Worm (Caenorhabditis elegans) whole organism, young adult: Measurements from ENCODE around the gene C55C3.4.
A peak's percentile ranks its signal among the peaks of the same experiment; 100 is the strongest.

Source experiments
- B0019.2 ChIP-seq: fragments of 200-800 bp; sonication (Bioruptor generic); conservative IDR thresholded peaks from 2 replicates; pipeline ENCODE4 v1.3.6; 2022; ENCODE audit warnings: missing genetic modification reagents, missing genetic modification characterization, missing compliant biosample characterization
- B0035.1 ChIP-seq: sonication (generic microtip); optimal IDR thresholded peaks from 2 replicates; lab custom pipeline; 2016; ENCODE audit warnings: missing genetic modification characterization, mild to moderate bottlenecking, missing compliant biosample characterization, missing genotype, missing genetic modification reagents
- F10E7.11 ChIP-seq: sonication (generic microtip); optimal IDR thresholded peaks from 2 replicates; lab custom pipeline; 2017; ENCODE audit warnings: mild to moderate bottlenecking, missing genetic modification characterization, moderate library complexity, missing compliant biosample characterization
- F33H1.4 ChIP-seq: fragments of 200-800 bp; sonication (Bioruptor generic); IDR thresholded peaks from 2 replicates; pipeline ENCODE4 v1.3.6; 2022; ENCODE audit warnings: missing genetic modification reagents, missing genetic modification characterization, missing compliant biosample characterization
- F37B4.10 ChIP-seq: fragments of 200-800 bp; sonication (Bioruptor generic); IDR thresholded peaks from 2 replicates; pipeline ENCODE4 v1.3.6; 2022; ENCODE audit warnings: missing genetic modification characterization, missing compliant biosample characterization
- F55B11.4 ChIP-seq: sonication (generic microtip); optimal IDR thresholded peaks from 2 replicates; lab custom pipeline; 2016; ENCODE audit warnings: missing compliant biosample characterization, missing genetic modification characterization, borderline replicate concordance; ENCODE audit not compliant: insufficient read depth
- F57C9.4 ChIP-seq: sonication (generic microtip); optimal IDR thresholded peaks from 2 replicates; lab custom pipeline; 2017; ENCODE audit warnings: mild to moderate bottlenecking, missing genetic modification characterization, missing compliant biosample characterization
- T07F8.4 ChIP-seq: sonication (generic microtip); optimal IDR thresholded peaks from 2 replicates; lab custom pipeline; 2016; ENCODE audit warnings: mild to moderate bottlenecking, missing genetic modification characterization, moderate library complexity, missing compliant biosample characterization
- Y53F4B.3 ChIP-seq: fragments of 200-800 bp; sonication (Bioruptor generic); IDR thresholded peaks from 2 replicates; pipeline ENCODE4 v1.3.6; 2022; ENCODE audit warnings: missing genetic modification reagents, missing genetic modification characterization, missing compliant biosample characterization
- Y53G8AR.9 ChIP-seq: fragments of 200-800 bp; sonication (Bioruptor generic); conservative IDR thresholded peaks from 2 replicates; pipeline ENCODE4 v1.3.6; 2022; ENCODE audit warnings: missing genetic modification reagents, missing genetic modification characterization, missing compliant biosample characterization
- Y67H2A.10 ChIP-seq: fragments of 200-800 bp; sonication (Bioruptor generic); conservative IDR thresholded peaks from 2 replicates; pipeline ENCODE4 v1.3.6; 2022; ENCODE audit warnings: missing genetic modification reagents, missing genetic modification characterization, missing compliant biosample characterization
- ZK185.1 ChIP-seq: sonication (generic microtip); optimal IDR thresholded peaks from 2 replicates; lab custom pipeline; 2016; ENCODE audit warnings: mild to moderate bottlenecking, missing genetic modification characterization, missing compliant biosample characterization; ENCODE audit not compliant: poor library complexity, severe bottlenecking
- ama-1 ChIP-seq, 3 experiments: fragments of 150-350 bp in 1 of 3; sonication (generic microtip) in 2 of 3; optimal IDR thresholded peaks; 2 replicates each; lab custom pipeline; 2014 to 2018; ENCODE audit warnings: missing biosample characterization in 2 of 3, missing genetic modification characterization in 2 of 3, missing genetic modification reagents in 2 of 3
- aptf-2 ChIP-seq: fragments of 200-800 bp; sonication (Bioruptor generic); conservative IDR thresholded peaks from 2 replicates; pipeline ENCODE4 v1.3.6; 2022; ENCODE audit warnings: missing genetic modification reagents, missing genetic modification characterization, missing compliant biosample characterization
- attf-3 ChIP-seq: fragments of 200-800 bp; sonication (Bioruptor generic); conservative IDR thresholded peaks from 2 replicates; pipeline ENCODE4 v1.3.6; 2022; ENCODE audit warnings: missing genetic modification reagents, missing genetic modification characterization, missing compliant biosample characterization
- bed-1 ChIP-seq: fragments of 200-800 bp; sonication (Bioruptor generic); IDR thresholded peaks from 2 replicates; pipeline ENCODE4 v1.3.6; 2022; ENCODE audit warnings: missing genetic modification reagents, missing genetic modification characterization, missing compliant biosample characterization
- bed-2 ChIP-seq: fragments of 200-800 bp; sonication (Bioruptor generic); IDR thresholded peaks from 2 replicates; pipeline ENCODE4 v1.3.6; 2022; ENCODE audit warnings: missing genetic modification reagents, missing genetic modification characterization, missing compliant biosample characterization
- ccch-3 ChIP-seq: fragments of 200-800 bp; sonication (Bioruptor generic); optimal IDR thresholded peaks from 2 replicates; lab custom pipeline; 2018; ENCODE audit warnings: mild to moderate bottlenecking, missing genetic modification characterization, missing compliant biosample characterization
- ceh-100 ChIP-seq: fragments of 200-800 bp; sonication (Bioruptor generic); IDR thresholded peaks from 2 replicates; pipeline ENCODE4 v1.3.6; 2022; ENCODE audit warnings: missing genetic modification reagents, missing genetic modification characterization, missing compliant biosample characterization
- ceh-40 ChIP-seq: fragments of 200-800 bp; sonication (Bioruptor generic); IDR thresholded peaks from 2 replicates; pipeline ENCODE4 v1.3.6; 2022; ENCODE audit warnings: missing genetic modification characterization, missing compliant biosample characterization
- ceh-58 ChIP-seq: fragments of 200-800 bp; sonication (Bioruptor generic); IDR thresholded peaks from 2 replicates; pipeline ENCODE4 v1.3.6; 2022; ENCODE audit warnings: missing genetic modification characterization, missing compliant biosample characterization
- ceh-79 ChIP-seq: sonication (generic microtip); optimal IDR thresholded peaks from 2 replicates; lab custom pipeline; 2017; ENCODE audit warnings: mild to moderate bottlenecking, missing genetic modification characterization, missing compliant biosample characterization
- chd-7 ChIP-seq: sonication (generic microtip); optimal IDR thresholded peaks from 2 replicates; lab custom pipeline; 2016; ENCODE audit warnings: mild to moderate bottlenecking, missing genetic modification characterization, moderate library complexity, missing compliant biosample characterization
- ekl-4 ChIP-seq: fragments of 200-800 bp; sonication (Bioruptor generic); IDR thresholded peaks from 2 replicates; pipeline ENCODE4 v1.3.6; 2022; ENCODE audit warnings: missing genetic modification reagents, missing genetic modification characterization, missing compliant biosample characterization
- ets-4 ChIP-seq: fragments of 200-800 bp; sonication (Bioruptor generic); optimal IDR thresholded peaks from 2 replicates; lab custom pipeline; 2018; ENCODE audit warnings: mild to moderate bottlenecking, missing genetic modification characterization, missing compliant biosample characterization
- gei-17 ChIP-seq: fragments of 200-800 bp; sonication (Bioruptor generic); optimal IDR thresholded peaks from 2 replicates; lab custom pipeline; 2018; ENCODE audit warnings: mild to moderate bottlenecking, missing genetic modification characterization, missing compliant biosample characterization
- hlh-26 ChIP-seq: fragments of 200-800 bp; sonication (Bioruptor generic); conservative IDR thresholded peaks from 2 replicates; pipeline ENCODE4 v1.3.6; 2022; ENCODE audit warnings: missing genetic modification reagents, missing genetic modification characterization, missing compliant biosample characterization
- hsf-1 ChIP-seq: fragments of 200-800 bp; sonication (Bioruptor generic); IDR thresholded peaks from 2 replicates; pipeline ENCODE4 v1.3.6; 2022; ENCODE audit warnings: missing genetic modification reagents, missing genetic modification characterization, missing compliant biosample characterization
- let-526 ChIP-seq: fragments of 200-800 bp; sonication (Bioruptor generic); IDR thresholded peaks from 2 replicates; pipeline ENCODE4 v1.3.6; 2022; ENCODE audit warnings: missing genetic modification reagents, missing genetic modification characterization, missing compliant biosample characterization
- lin-26 ChIP-seq: fragments of 200-800 bp; sonication (Bioruptor generic); IDR thresholded peaks from 2 replicates; pipeline ENCODE4 v1.3.6; 2022; ENCODE audit warnings: missing genetic modification reagents, missing genetic modification characterization, missing compliant biosample characterization
- lin-54 ChIP-seq: fragments of 200-800 bp; sonication (Bioruptor generic); optimal IDR thresholded peaks from 2 replicates; lab custom pipeline; 2018; ENCODE audit warnings: mild to moderate bottlenecking, missing genetic modification characterization, missing compliant biosample characterization
- lir-1 ChIP-seq: fragments of 200-800 bp; sonication (Bioruptor generic); conservative IDR thresholded peaks from 2 replicates; pipeline ENCODE4 v1.3.6; 2022; ENCODE audit warnings: missing genetic modification reagents, missing genetic modification characterization, missing compliant biosample characterization
- madf-10 ChIP-seq: sonication (generic microtip); optimal IDR thresholded peaks from 2 replicates; lab custom pipeline; 2016; ENCODE audit warnings: mild to moderate bottlenecking, missing genetic modification characterization, missing compliant biosample characterization
- madf-3 ChIP-seq: fragments of 200-800 bp; sonication (Bioruptor generic); IDR thresholded peaks from 2 replicates; pipeline ENCODE4 v1.3.6; 2022; ENCODE audit warnings: missing genetic modification reagents, missing genetic modification characterization, missing compliant biosample characterization
- madf-6 ChIP-seq: fragments of 200-800 bp; sonication (Bioruptor generic); IDR thresholded peaks from 2 replicates; pipeline ENCODE4 v1.3.6; 2022; ENCODE audit warnings: missing genetic modification reagents, missing genetic modification characterization, missing compliant biosample characterization
- mxl-1 ChIP-seq: sonication (generic microtip); optimal IDR thresholded peaks from 2 replicates; lab custom pipeline; 2016; ENCODE audit warnings: missing genetic modification characterization, missing compliant biosample characterization
- nfya-2 ChIP-seq: fragments of 200-800 bp; sonication (Bioruptor generic); IDR thresholded peaks from 2 replicates; pipeline ENCODE4 v1.3.6; 2022; ENCODE audit warnings: missing genetic modification reagents, missing genetic modification characterization, missing compliant biosample characterization
- nhr-90 ChIP-seq: sonication (generic microtip); optimal IDR thresholded peaks from 2 replicates; lab custom pipeline; 2016; ENCODE audit warnings: missing genotype, mild to moderate bottlenecking, missing genetic modification characterization, missing compliant biosample characterization
- rpc-1 ChIP-seq, 2 experiments: fragments of 150-350 bp in 1 of 2; sonication (generic microtip) in 1 of 2; optimal IDR thresholded peaks; 2 replicates each; lab custom pipeline; 2014 to 2018; ENCODE audit warnings: missing biosample characterization in 1 of 2, missing genetic modification characterization in 1 of 2, missing genetic modification reagents in 1 of 2, missing genotype in 1 of 2
- sdz-38 ChIP-seq: sonication (generic microtip); optimal IDR thresholded peaks from 2 replicates; lab custom pipeline; 2016; ENCODE audit warnings: missing genotype, missing genetic modification characterization, missing compliant biosample characterization
- sptf-2 ChIP-seq: fragments of 200-800 bp; sonication (Bioruptor generic); optimal IDR thresholded peaks from 2 replicates; lab custom pipeline; 2018; ENCODE audit warnings: mild to moderate bottlenecking, missing genetic modification characterization, missing compliant biosample characterization
- tlf-1 ChIP-seq: fragments of 200-800 bp; sonication (Bioruptor generic); optimal IDR thresholded peaks from 2 replicates; lab custom pipeline; 2018; ENCODE audit warnings: mild to moderate bottlenecking, missing genetic modification characterization, missing compliant biosample characterization
- unc-130 ChIP-seq: sonication (generic microtip); optimal IDR thresholded peaks from 2 replicates; lab custom pipeline; 2016; ENCODE audit warnings: missing genetic modification reagents, missing genetic modification characterization, missing compliant biosample characterization
- zfh-2 ChIP-seq: fragments of 200-800 bp; sonication (Bioruptor generic); conservative IDR thresholded peaks from 2 replicates; pipeline ENCODE4 v1.3.6; 2022; ENCODE audit warnings: missing genetic modification reagents, missing genetic modification characterization, missing compliant biosample characterization
- ztf-18 ChIP-seq: sonication (generic microtip); optimal IDR thresholded peaks from 2 replicates; lab custom pipeline; 2016; ENCODE audit warnings: missing genotype, mild to moderate bottlenecking, missing genetic modification characterization, missing compliant biosample characterization
- ztf-22 ChIP-seq: fragments of 200-800 bp; sonication (Bioruptor generic); optimal IDR thresholded peaks from 2 replicates; lab custom pipeline; 2018; ENCODE audit warnings: mild to moderate bottlenecking, missing genetic modification characterization, moderate library complexity, missing compliant biosample characterization
- ztf-3 ChIP-seq: fragments of 200-800 bp; sonication (Bioruptor generic); optimal IDR thresholded peaks from 2 replicates; lab custom pipeline; 2018; ENCODE audit warnings: mild to moderate bottlenecking, missing genetic modification characterization, missing compliant biosample characterization

Gene C55C3.4

DNA sequence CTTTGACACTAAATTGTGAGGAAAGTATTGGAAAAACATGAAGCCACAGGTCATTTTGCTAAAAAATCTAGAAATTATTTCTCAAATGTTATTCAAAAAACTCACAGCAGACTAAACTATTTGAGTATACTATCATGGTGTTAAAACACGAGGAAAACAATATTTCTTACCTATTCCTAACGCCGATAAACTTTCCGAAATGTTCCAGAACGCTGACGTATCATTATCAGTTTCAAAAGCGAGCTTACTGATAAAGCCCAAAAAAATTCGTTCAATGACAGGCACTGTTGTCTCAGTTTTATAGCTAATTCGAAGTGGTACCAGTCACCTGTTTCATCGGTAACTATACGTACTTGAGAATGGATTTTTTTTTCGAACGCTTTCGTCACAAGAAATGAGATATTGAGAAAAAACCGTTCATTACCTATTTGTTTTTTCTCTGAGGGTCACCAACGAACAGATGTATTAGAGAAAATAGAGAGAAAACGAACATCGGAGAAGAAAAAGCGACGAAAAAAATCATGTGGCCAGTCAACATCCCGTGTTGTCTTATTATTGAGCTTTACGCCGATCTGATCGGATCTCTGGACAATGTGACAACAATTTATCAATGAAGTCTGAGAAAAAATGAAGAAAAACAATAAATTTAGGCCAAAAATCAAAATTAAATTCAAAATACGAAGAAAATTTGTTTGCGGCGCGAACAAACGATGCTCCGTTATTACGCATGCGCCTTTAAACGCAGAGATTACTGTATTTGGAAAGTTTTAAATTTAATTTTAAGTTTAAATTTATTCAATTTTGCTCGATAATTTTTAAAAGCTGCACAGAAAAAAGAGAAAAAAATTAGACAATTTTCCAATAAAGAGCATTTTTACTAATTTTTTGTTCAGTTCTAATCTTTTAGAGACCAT lies 11.6 kb downstream of the C55C3.4 start (continued):
- TF ChIP-seq B0035.1 (tag; lab: Kevin White, UChicago) (no peak), unc-130 (GFP tag; lab: Kevin White, UChicago) (no peak), ccch-3 (GFP tag; lab: Kevin White, UChicago) (no peak), madf-6 (GFP tag; lab: Robert Waterston, UW) (peak; percentile 89), aptf-2 (GFP tag; lab: Robert Waterston, UW) (no peak), hlh-26 (no peak), lin-26 (GFP tag; lab: Robert Waterston, UW) (no peak), Y67H2A.10 (GFP tag; lab: Robert Waterston, UW) (no peak), ekl-4 (GFP tag; lab: Robert Waterston, UW) (no peak), Y53F4B.3 (no peak), bed-1 (GFP tag; lab: Robert Waterston, UW) (no peak), ceh-58 (GFP tag; lab: Robert Waterston, UW) (no peak), ztf-18 (tag; lab: Kevin White, UChicago) (no peak), tlf-1 (no peak), nfya-2 (no peak), ceh-79 (tag; lab: Kevin White, UChicago) (no peak), F55B11.4 (tag; lab: Kevin White, UChicago) (no peak), ceh-40 (GFP tag; lab: Robert Waterston, UW) (no peak), sdz-38 (tag; lab: Kevin White, UChicago) (no peak), nhr-90 (tag; lab: Kevin White, UChicago) (no peak), lir-1 (GFP tag; lab: Robert Waterston, UW) (no peak), sptf-2 (no peak), F33H1.4 (GFP tag; lab: Robert Waterston, UW) (peak; percentile 34; the same call in 1 of the 2 replicates), Y53G8AR.9 (GFP tag; lab: Robert Waterston, UW) (no peak), chd-7 (tag; lab: Kevin White, UChicago) (no peak), T07F8.4 (tag; lab: Kevin White, UChicago) (no peak), ztf-3 (no peak), ets-4 (GFP tag; lab: Kevin White, UChicago) (no peak), F57C9.4 (no peak), F10E7.11 (tag; lab: Kevin White, UChicago) (no peak), ztf-22 (GFP tag; lab: Kevin White, UChicago) (no peak), madf-3 (GFP tag; lab: Robert Waterston, UW) (no peak), ZK185.1 (tag; lab: Kevin White, UChicago) (no peak), bed-2 (no peak), zfh-2 (GFP tag; lab: Robert Waterston, UW) (no peak), F37B4.10 (no peak), hsf-1 (GFP tag; lab: Robert Waterston, UW) (peak; percentile 5; the same call in 1 of the 2 replicates), madf-10 (tag; lab: Kevin White, UChicago) (no peak), rpc-1 (optimal IDR thresholded peaks at IDR 0.05; lab: Kevin White, UChicago) (no peak), rpc-1 (tag; optimal IDR thresholded peaks at IDR 0.05; lab: Kevin White, UChicago) (no peak), ceh-100 (GFP tag; lab: Robert Waterston, UW) (no peak), B0019.2 (GFP tag; lab: Robert Waterston, UW) (no peak), attf-3 (GFP tag; lab: Robert Waterston, UW) (peak; percentile 92), gei-17 (GFP tag; lab: Kevin White, UChicago) (no peak), ama-1 (optimal IDR thresholded peaks at IDR 0.05; lab: Kevin White, UChicago) (no peak), ama-1 (GFP tag; optimal IDR thresholded peaks at IDR 0.05; lab: Kevin White, UChicago) (no peak), mxl-1 (tag; lab: Kevin White, UChicago) (no peak), lin-54 (GFP tag; lab: Kevin White, UChicago) (peak; percentile 73), let-526 (GFP tag; lab: Robert Waterston, UW) (no peak)
